Worm (Caenorhabditis elegans): ENCODE results near the gene dpy-18.
A peak's percentile ranks its signal among the peaks of the same experiment; 100 is the strongest.

The dpy-18 gene

DNA sequence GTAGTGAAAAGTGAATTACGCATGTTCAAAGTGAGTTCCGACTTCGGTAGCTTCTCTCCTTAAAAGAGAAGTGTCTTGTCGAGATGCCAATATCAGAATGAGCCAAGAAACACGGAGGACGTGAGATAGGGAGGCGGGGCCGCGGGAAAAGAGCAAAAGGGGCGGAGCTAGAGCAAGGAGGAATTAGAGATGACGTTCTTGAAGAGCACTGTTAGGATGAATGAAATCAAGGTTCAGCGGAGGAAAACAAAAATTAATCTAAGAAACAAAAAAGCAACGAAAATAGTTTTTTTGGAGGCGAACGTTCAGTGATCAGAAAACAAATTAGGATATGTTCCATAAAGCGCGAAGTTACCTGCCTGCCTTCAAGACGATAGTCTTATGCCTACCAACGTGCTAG is 15.4 kb upstream of the dpy-18 start, which contains the start of gene nlp-21:
TSS of gene nlp-21 (minus strand) at position 101 of the 400 bp plus-strand sequence.
- no peak for TF ChIP-seq ama-1 (optimal IDR thresholded peaks at IDR 0.05)
- no peak for TF ChIP-seq ets-7 (tag; optimal IDR thresholded peaks at IDR 0.05)
- no peak for TF ChIP-seq ceh-13 (GFP tag; optimal IDR thresholded peaks at IDR 0.05)
- TF ChIP-seq tra-4 (tag; optimal IDR thresholded peaks at IDR 0.05) = no peak
- TF ChIP-seq pes-1 (GFP tag; IDR thresholded peaks at IDR 0.05) = no peak

DNA sequence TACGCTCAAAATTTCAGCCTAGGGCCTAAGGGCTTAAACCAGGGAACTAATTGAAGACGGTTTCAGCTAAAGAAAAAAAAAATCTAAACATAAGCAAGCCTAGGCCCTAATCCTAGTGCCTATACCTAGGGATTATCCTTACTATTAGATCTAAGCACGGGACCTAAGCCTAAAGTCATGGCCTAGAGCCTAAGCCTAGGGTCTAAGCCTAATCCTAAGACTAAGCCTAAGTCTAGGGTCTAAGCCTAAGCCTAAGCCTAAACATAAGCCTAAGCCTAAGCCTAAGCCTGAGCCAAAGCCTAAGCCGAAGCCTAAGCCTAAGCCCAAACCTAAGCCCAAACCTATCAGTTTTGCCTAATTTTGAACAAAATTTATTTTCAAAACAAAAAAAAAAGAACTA is 15.0 kb upstream of the dpy-18 start:
- TF ChIP-seq tbx-37 (GFP tag; conservative IDR thresholded peaks at IDR 0.05) (no peak), pes-1 (GFP tag; IDR thresholded peaks at IDR 0.05) (no peak), ceh-36 (tag; optimal IDR thresholded peaks at IDR 0.05) (peak; percentile 90)

DNA sequence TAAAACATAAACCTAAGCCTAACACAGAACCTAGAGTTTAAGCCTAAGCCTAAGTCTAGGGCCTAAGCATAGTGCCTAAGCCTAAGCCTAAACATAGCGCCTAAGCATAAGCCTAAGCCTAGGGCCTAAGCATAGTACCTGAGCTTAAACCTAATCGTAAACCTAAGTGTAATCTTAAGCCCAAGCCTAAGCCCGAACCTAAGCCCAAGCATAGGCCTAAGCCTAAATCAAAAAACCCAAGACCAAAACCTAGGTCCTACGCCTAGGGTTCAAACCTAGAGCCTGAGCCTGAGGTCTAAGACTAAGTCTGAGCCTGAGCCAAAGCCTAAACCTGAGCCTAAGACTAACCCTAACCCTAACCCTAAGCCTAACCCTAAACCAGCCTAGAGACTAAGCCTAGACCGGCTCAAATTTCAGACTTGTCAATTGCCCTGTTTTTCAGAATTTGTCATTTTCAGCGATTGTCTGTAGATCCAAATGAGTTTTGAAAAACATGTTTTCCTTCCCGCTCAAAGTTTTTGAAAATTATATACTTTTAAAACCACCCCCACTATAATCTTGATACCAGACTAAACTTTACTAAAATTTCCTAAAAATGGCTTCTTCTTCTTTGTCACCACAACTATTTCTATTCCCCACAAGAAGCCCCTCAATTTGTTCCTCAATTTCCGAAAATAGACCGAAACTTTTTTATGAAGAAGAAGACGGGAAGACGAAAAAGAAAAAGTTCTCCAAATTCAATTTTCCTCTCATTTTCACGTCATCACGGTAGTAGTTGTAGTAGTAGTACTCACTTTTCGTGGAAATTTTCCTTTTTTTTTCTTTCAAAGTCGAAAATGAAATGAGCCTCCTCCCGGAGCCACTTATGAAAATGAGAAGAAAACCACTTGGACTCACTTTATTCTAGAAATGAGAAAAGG is 14.1 kb upstream of the dpy-18 start:
- TF ChIP-seq tbx-11 (GFP tag; IDR thresholded peaks at IDR 0.05) (no peak), ceh-36 (tag; optimal IDR thresholded peaks at IDR 0.05) (peak; percentile 20)

DNA sequence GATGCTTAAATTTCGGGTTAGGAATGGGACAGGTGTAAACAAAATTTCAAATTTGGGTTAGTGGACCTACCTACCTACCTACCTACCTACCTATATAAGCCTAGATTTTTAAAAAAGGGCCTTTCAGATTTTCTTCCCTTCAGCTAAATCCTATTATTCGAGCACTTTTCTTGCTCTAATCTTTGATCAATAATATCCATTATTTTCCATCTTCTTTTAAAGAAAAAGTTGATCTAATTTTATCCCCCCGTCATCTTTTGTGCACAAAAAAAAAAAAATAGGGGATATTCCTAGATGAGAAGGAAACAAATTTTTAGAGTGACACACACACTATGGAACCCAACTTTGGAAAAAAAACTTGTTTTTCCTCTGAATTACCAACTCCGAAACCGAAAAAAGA is 13.1 kb upstream of the dpy-18 start:
- no peak for TF ChIP-seq ceh-36 (tag; optimal IDR thresholded peaks at IDR 0.05)

DNA sequence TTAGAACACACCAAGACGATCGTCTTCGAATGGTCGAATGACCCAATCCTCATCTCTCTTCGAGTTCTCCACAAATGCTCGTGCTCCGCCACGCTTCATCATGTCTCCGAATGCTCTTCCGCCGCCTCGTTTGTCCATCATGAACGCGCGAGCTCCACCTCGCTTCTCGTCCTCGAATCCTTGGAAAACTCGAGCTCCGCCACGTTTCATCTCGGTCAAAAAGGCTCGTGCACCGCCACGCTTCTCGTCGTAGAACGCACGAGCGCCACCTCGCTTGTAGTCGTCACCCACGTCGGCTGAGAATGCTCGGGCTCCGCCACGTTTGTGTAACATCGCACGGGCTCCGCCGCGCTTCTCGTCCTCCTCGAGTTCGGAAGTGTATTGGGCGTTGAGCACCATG is 11.6 kb upstream of the dpy-18 start:
- TF ChIP-seq tra-4 (tag; optimal IDR thresholded peaks at IDR 0.05) (no peak), hmbx-1 (tag; optimal IDR thresholded peaks at IDR 0.05) (no peak), ceh-36 (tag; optimal IDR thresholded peaks at IDR 0.05) (no peak), aly-1 (tag; optimal IDR thresholded peaks at IDR 0.05) (no peak), sea-1 (GFP tag; conservative IDR thresholded peaks at IDR 0.05) (0 out of 2 replicates have a peak, but pooled peaks have one; percentile 19)

DNA sequence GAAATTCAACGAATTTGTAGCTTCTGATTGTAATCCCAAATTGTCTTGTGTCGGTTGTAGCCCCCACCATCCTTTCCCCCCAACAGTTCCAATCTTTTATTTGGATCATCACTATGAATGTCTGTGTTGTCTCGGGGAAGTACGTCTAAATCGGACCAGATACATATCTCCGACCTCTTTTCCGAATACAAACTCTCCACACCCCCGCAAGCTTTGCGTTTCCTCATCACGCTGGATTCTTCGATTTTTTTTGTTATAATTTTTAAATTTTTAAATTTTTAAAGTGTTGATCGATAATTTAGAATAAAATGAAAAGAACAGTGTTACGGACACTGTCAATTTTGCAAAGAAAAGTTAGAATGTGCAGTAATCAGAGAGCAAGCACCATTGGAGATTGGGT is 4.1 kb upstream of the dpy-18 start, which contains the start of gene subs-4:
TSS of gene subs-4 (plus strand) at position 301 of the 400 bp plus-strand sequence.
- TF ChIP-seq flt-1 (GFP tag; IDR thresholded peaks at IDR 0.05) (no peak), ets-7 (tag; optimal IDR thresholded peaks at IDR 0.05) (no peak), ceh-36 (tag; optimal IDR thresholded peaks at IDR 0.05) (no peak)

DNA sequence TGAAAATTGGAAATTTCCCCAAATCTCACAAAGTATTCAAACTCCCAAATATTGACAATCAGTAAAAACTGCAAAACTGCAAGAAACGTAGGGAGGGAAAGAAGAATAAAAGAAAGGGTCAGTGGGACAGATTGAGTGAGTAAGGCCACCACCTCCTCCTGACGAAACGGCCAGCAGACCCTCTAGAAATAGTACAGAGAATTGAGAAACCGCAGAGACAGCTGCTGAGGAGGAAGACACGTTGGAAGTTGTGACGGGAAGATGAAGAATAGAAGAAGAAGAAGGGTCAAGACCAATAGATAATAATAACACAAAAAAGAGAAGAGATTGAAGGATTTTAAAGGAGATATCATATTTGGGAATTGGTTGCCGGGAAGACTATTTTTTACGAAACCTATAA is 2.8 kb upstream of the dpy-18 start:
- TF ChIP-seq ets-7 (tag; optimal IDR thresholded peaks at IDR 0.05) = no peak
- TF ChIP-seq scrt-1 (GFP tag; IDR thresholded peaks at IDR 0.05) = no peak
- TF ChIP-seq ama-1 (optimal IDR thresholded peaks at IDR 0.05) = no peak
- no peak for TF ChIP-seq hmbx-1 (tag; optimal IDR thresholded peaks at IDR 0.05)
- no peak for TF ChIP-seq tbx-11 (GFP tag; IDR thresholded peaks at IDR 0.05)
- TF ChIP-seq ceh-36 (tag; optimal IDR thresholded peaks at IDR 0.05) = no peak
- TF ChIP-seq aly-1 (tag; optimal IDR thresholded peaks at IDR 0.05) = no peak
- TF ChIP-seq tra-4 (tag; optimal IDR thresholded peaks at IDR 0.05) = no peak
- TF ChIP-seq sea-1 (GFP tag; conservative IDR thresholded peaks at IDR 0.05) = no peak
- no peak for TF ChIP-seq B0310.2 (tag; optimal IDR thresholded peaks at IDR 0.05)
- no peak for TF ChIP-seq tbx-37 (GFP tag; conservative IDR thresholded peaks at IDR 0.05)
- TF ChIP-seq pes-1 (GFP tag; IDR thresholded peaks at IDR 0.05) = no peak
- no peak for TF ChIP-seq flt-1 (GFP tag; IDR thresholded peaks at IDR 0.05)

DNA sequence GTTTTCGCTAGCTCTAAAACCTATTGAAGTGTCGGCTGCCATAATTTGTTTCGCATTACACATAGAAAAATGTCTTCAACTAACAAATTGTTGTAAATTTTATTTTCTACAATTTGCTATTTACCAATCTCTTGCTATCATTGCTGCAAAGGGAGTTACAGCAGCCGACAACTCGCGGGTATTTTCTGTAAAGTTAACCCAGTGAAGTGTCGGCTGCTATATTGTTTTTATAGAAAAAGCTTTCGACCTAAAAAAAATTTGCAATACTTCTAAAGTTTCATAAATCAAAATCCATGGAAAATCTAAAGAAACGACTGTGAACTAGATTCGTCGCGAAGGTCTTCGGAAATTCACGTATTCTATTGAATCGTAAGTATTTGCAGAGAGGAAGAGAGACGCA is 1.1 kb upstream of the dpy-18 start:
- no peak for TF ChIP-seq sea-1 (GFP tag; conservative IDR thresholded peaks at IDR 0.05)
- no peak for TF ChIP-seq ceh-13 (GFP tag; optimal IDR thresholded peaks at IDR 0.05)
- TF ChIP-seq aly-1 (tag; optimal IDR thresholded peaks at IDR 0.05) = no peak
- no peak for TF ChIP-seq tra-4 (tag; optimal IDR thresholded peaks at IDR 0.05)
- TF ChIP-seq hmbx-1 (tag; optimal IDR thresholded peaks at IDR 0.05) = no peak
- no peak for TF ChIP-seq scrt-1 (GFP tag; IDR thresholded peaks at IDR 0.05)
- TF ChIP-seq B0310.2 (tag; optimal IDR thresholded peaks at IDR 0.05) = no peak
- TF ChIP-seq hmg-4 (GFP tag; optimal IDR thresholded peaks at IDR 0.05) = no peak
- no peak for TF ChIP-seq tbx-11 (GFP tag; IDR thresholded peaks at IDR 0.05)
- no peak for TF ChIP-seq pes-1 (GFP tag; IDR thresholded peaks at IDR 0.05)
- TF ChIP-seq tbx-37 (GFP tag; conservative IDR thresholded peaks at IDR 0.05) = no peak
- no peak for TF ChIP-seq flt-1 (GFP tag; IDR thresholded peaks at IDR 0.05)
- no peak for TF ChIP-seq ets-7 (tag; optimal IDR thresholded peaks at IDR 0.05)
- no peak for TF ChIP-seq F13C5.2 (tag; optimal IDR thresholded peaks at IDR 0.05)
- no peak for TF ChIP-seq ceh-36 (tag; optimal IDR thresholded peaks at IDR 0.05)
- TF ChIP-seq ama-1 (optimal IDR thresholded peaks at IDR 0.05) = no peak
- no peak for TF ChIP-seq hnd-1 (tag; optimal IDR thresholded peaks at IDR 0.05)

DNA sequence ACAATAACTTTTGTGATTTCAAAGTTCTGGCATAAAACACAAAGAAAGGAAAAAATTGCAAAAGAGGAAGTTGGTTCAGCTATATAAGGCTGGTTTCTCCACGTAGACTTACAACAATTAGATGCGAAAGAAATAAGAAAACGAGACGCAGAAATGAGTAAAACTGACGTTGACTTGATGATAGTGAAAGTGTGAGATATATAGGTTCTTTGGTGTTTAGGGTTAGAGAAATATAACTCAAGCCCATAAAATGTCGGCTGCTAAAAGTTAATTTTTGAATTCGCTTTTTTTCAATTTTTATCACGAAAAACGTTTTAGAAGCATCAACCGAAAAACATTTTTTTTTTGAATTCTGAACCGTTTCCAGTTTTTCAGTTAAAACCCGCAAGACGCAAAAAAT is 670 bp upstream of the dpy-18 start:
- no peak for TF ChIP-seq scrt-1 (GFP tag; IDR thresholded peaks at IDR 0.05)
- TF ChIP-seq hmg-4 (GFP tag; optimal IDR thresholded peaks at IDR 0.05) = no peak
- no peak for TF ChIP-seq tbx-11 (GFP tag; IDR thresholded peaks at IDR 0.05)
- no peak for TF ChIP-seq hnd-1 (tag; optimal IDR thresholded peaks at IDR 0.05)

Data from whole organism, early embryonic.